Fruit fly (Drosophila melanogaster) whole organism, embryonic: ENCODE measurements around the gene MtnE.
A peak's percentile ranks its signal among the peaks of the same experiment; 100 is the strongest.

Experiments used
- Asciz ChIP-seq: fragments of 200-800 bp; sonication (Bioruptor generic); optimal IDR thresholded peaks from 2 replicates; lab custom pipeline; 2017; ENCODE audit warnings: missing biosample characterization, mild to moderate bottlenecking, missing genetic modification characterization, missing genetic modification reagents
- Atf3 ChIP-seq: fragments of 200-800 bp; sonication (Bioruptor generic); optimal IDR thresholded peaks from 3 replicates; lab custom pipeline; 2016; ENCODE audit warnings: missing biosample characterization, missing genetic modification characterization
- CG10543 ChIP-seq: fragments of 200-800 bp; sonication (Bioruptor generic); optimal IDR thresholded peaks from 3 replicates; lab custom pipeline; 2017; ENCODE audit warnings: missing biosample characterization, mild to moderate bottlenecking, missing genetic modification characterization, moderate library complexity
- CG12071 ChIP-seq: fragments of 200-800 bp; sonication (Bioruptor generic); optimal IDR thresholded peaks from 3 replicates; lab custom pipeline; 2018; ENCODE audit warnings: missing biosample characterization, mild to moderate bottlenecking, missing genetic modification characterization
- CG12391 ChIP-seq: fragments of 200-800 bp; sonication (Bioruptor generic); optimal IDR thresholded peaks from 3 replicates; lab custom pipeline; 2018; ENCODE audit warnings: missing biosample characterization, mild to moderate bottlenecking, missing genetic modification characterization, moderate library complexity
- CG13123 ChIP-seq: fragments of 200-800 bp; sonication (Bioruptor generic); optimal IDR thresholded peaks from 2 replicates; lab custom pipeline; 2016; ENCODE audit warnings: missing biosample characterization, missing genetic modification characterization
- CG16813 ChIP-seq: fragments of 200-800 bp; sonication (Bioruptor generic); IDR thresholded peaks from 3 replicates; pipeline ENCODE4 v1.3.6; 2022; ENCODE audit warnings: missing biosample characterization, missing genetic modification characterization; ENCODE audit not compliant: partially characterized antibody
- CG17385 ChIP-seq: fragments of 200-800 bp; sonication (Bioruptor generic); optimal IDR thresholded peaks from 3 replicates; lab custom pipeline; 2018; ENCODE audit warnings: missing biosample characterization, mild to moderate bottlenecking, missing genetic modification characterization
- CG17568 ChIP-seq: fragments of 200-800 bp; sonication (Bioruptor generic); optimal IDR thresholded peaks from 2 replicates; lab custom pipeline; 2018; ENCODE audit warnings: missing biosample characterization, mild to moderate bottlenecking, missing genetic modification characterization, moderate library complexity
- CG18764 ChIP-seq: fragments of 200-800 bp; sonication (Bioruptor generic); optimal IDR thresholded peaks from 3 replicates; lab custom pipeline; 2016; ENCODE audit warnings: missing biosample characterization, missing genetic modification characterization
- CG2116 ChIP-seq: fragments of 200-800 bp; sonication (Bioruptor generic); optimal IDR thresholded peaks from 3 replicates; lab custom pipeline; 2018; ENCODE audit warnings: missing biosample characterization, mild to moderate bottlenecking, missing genetic modification characterization
- CG2199 ChIP-seq: fragments of 200-800 bp; sonication (Bioruptor generic); IDR thresholded peaks from 3 replicates; pipeline ENCODE4 v1.3.6; 2022; ENCODE audit warnings: missing biosample characterization, missing genetic modification characterization
- CG2889 ChIP-seq: fragments of 200-800 bp; sonication (Bioruptor generic); IDR thresholded peaks from 3 replicates; pipeline ENCODE4 v1.3.6; 2022; ENCODE audit warnings: missing biosample characterization, missing genetic modification characterization
- CG33213 ChIP-seq: fragments of 200-800 bp; sonication (Bioruptor generic); optimal IDR thresholded peaks from 3 replicates; lab custom pipeline; 2016; ENCODE audit warnings: missing biosample characterization, missing genetic modification characterization
- CG33557 ChIP-seq: fragments of 200-800 bp; sonication (Bioruptor generic); optimal IDR thresholded peaks from 2 replicates; lab custom pipeline; 2019; ENCODE audit warnings: missing biosample characterization, mild to moderate bottlenecking, missing genetic modification characterization, moderate library complexity
- CG3726 ChIP-seq: fragments of 200-800 bp; sonication (Bioruptor generic); IDR thresholded peaks from 3 replicates; pipeline ENCODE4, ENCODE4 v1.3.6; 2022; ENCODE audit warnings: missing biosample characterization, missing genetic modification characterization
- CG3847 ChIP-seq: fragments of 200-800 bp; sonication (Bioruptor generic); IDR thresholded peaks from 2 replicates; pipeline ENCODE4 v1.3.6; 2022; ENCODE audit warnings: missing biosample characterization, missing genetic modification characterization
- CG43689 ChIP-seq: fragments of 200-800 bp; sonication (Bioruptor generic); IDR thresholded peaks from 2 replicates; pipeline ENCODE4 v1.3.6; 2022; ENCODE audit warnings: missing biosample characterization, missing genetic modification characterization
- CG9876 ChIP-seq: fragments of 200-800 bp; sonication (Bioruptor generic); optimal IDR thresholded peaks from 2 replicates; lab custom pipeline; 2016; ENCODE audit warnings: missing biosample characterization, missing genetic modification characterization
- D ChIP-seq, 2 experiments: fragments of 200-800 bp in 1 of 2; fragments of >200 bp in 1 of 2; sonication (Bioruptor generic) in 1 of 2; optimal IDR thresholded peaks; 2 replicates in 1 of 2; 3 replicates in 1 of 2; lab custom pipeline; 2017; ENCODE audit warnings: mild to moderate bottlenecking in 1 of 2, missing biosample characterization in 1 of 2, missing genetic modification characterization in 1 of 2, missing genetic modification reagents in 1 of 2
- Dref ChIP-seq: fragments of 200-800 bp; sonication (Bioruptor generic); IDR thresholded peaks from 2 replicates; pipeline ENCODE4 v1.3.6; 2022; ENCODE audit warnings: missing biosample characterization, missing genetic modification characterization
- GATAe ChIP-seq: fragments of 200-800 bp; sonication (Bioruptor generic); conservative IDR thresholded peaks from 2 replicates; pipeline ENCODE4 v1.3.6; 2022; ENCODE audit warnings: missing biosample characterization, missing genetic modification characterization
- HLH4C ChIP-seq: fragments of 200-800 bp; sonication (Bioruptor generic); IDR thresholded peaks from 3 replicates; pipeline ENCODE4 v1.3.6; 2022; ENCODE audit warnings: missing biosample characterization, missing genetic modification characterization; ENCODE audit not compliant: partially characterized antibody
- MESR4 ChIP-seq: fragments of 200-800 bp; sonication (Bioruptor generic); optimal IDR thresholded peaks from 2 replicates; lab custom pipeline; 2018; ENCODE audit warnings: missing biosample characterization, mild to moderate bottlenecking, missing genetic modification characterization, moderate library complexity
- Nf-YB ChIP-seq: fragments of 200-800 bp; sonication (Bioruptor generic); optimal IDR thresholded peaks from 3 replicates; lab custom pipeline; 2019; ENCODE audit warnings: missing biosample characterization, mild to moderate bottlenecking, missing genetic modification characterization, moderate library complexity
- Sry-δ ChIP-seq: fragments of 200-800 bp; sonication (Bioruptor generic); optimal IDR thresholded peaks from 2 replicates; lab custom pipeline; 2016; ENCODE audit warnings: missing biosample characterization, missing genetic modification characterization
- Stat92E ChIP-seq, 3 experiments: fragments of >200 bp in 2 of 3; fragments of 200-800 bp in 1 of 3; sonication (Bioruptor generic) in 1 of 3; optimal IDR thresholded peaks; 2 replicates each; lab custom pipeline; 2017 to 2019; ENCODE audit warnings: missing biosample characterization in 3 of 3, missing genetic modification characterization in 3 of 3, mild to moderate bottlenecking in 1 of 3, moderate library complexity in 1 of 3
- Xbp1 ChIP-seq: fragments of 200-800 bp; sonication (Bioruptor generic); optimal IDR thresholded peaks from 3 replicates; lab custom pipeline; 2016; ENCODE audit warnings: missing biosample characterization, mild to moderate bottlenecking, missing genetic modification characterization
- ash1 ChIP-seq: fragments of 200-800 bp; sonication (Bioruptor generic); optimal IDR thresholded peaks from 2 replicates; lab custom pipeline; 2018; ENCODE audit warnings: missing biosample characterization, mild to moderate bottlenecking, missing genetic modification characterization
- cad ChIP-seq: fragments of >200 bp; optimal IDR thresholded peaks from 2 replicates; lab custom pipeline; 2017; ENCODE audit warnings: missing biosample characterization, missing genetic modification characterization
- cas ChIP-seq: fragments of 200-800 bp; sonication (Bioruptor generic); IDR thresholded peaks from 2 replicates; pipeline ENCODE4 v1.3.6; 2022; ENCODE audit warnings: missing biosample characterization, missing genetic modification characterization
- danr ChIP-seq: fragments of 200-800 bp; sonication (Bioruptor generic); IDR thresholded peaks from 2 replicates; pipeline ENCODE4 v1.3.6; 2022; ENCODE audit warnings: missing biosample characterization, missing genetic modification characterization
- emc ChIP-seq: fragments of 200-800 bp; sonication (Bioruptor generic); optimal IDR thresholded peaks from 2 replicates; lab custom pipeline; 2016; ENCODE audit warnings: missing biosample characterization, missing genetic modification characterization
- eve ChIP-seq, 2 experiments: fragments of >200 bp; optimal IDR thresholded peaks; 2 replicates each; lab custom pipeline; 2017; ENCODE audit warnings: missing biosample characterization in 2 of 2, missing genetic modification characterization in 2 of 2
- fru ChIP-seq: fragments of >200 bp; optimal IDR thresholded peaks from 2 replicates; lab custom pipeline; 2017
- ftz-f1 ChIP-seq: fragments of 200-800 bp; sonication (Bioruptor generic); optimal IDR thresholded peaks from 2 replicates; lab custom pipeline; 2016; ENCODE audit warnings: missing biosample characterization, missing genetic modification characterization
- kni ChIP-seq: fragments of 200-800 bp; sonication (Bioruptor generic); optimal IDR thresholded peaks from 3 replicates; lab custom pipeline; 2017; ENCODE audit warnings: mild to moderate bottlenecking, missing biosample characterization, missing genetic modification reagents, missing genetic modification characterization
- lola ChIP-seq, 3 experiments: fragments of >200 bp in 2 of 3; fragments of 200-800 bp in 1 of 3; sonication (Bioruptor generic) in 1 of 3; optimal IDR thresholded peaks; 2 replicates each; lab custom pipeline; 2017 to 2019; ENCODE audit warnings: missing biosample characterization in 3 of 3, missing genetic modification characterization in 3 of 3, mild to moderate bottlenecking in 1 of 3, moderate library complexity in 1 of 3
- pros ChIP-seq: fragments of 200-800 bp; sonication (Bioruptor generic); optimal IDR thresholded peaks from 3 replicates; lab custom pipeline; 2019; ENCODE audit warnings: missing biosample characterization, mild to moderate bottlenecking, missing genetic modification characterization, moderate library complexity
- salm ChIP-seq: fragments of 200-800 bp; sonication (Bioruptor generic); optimal IDR thresholded peaks from 2 replicates; lab custom pipeline; 2018; ENCODE audit warnings: missing biosample characterization, mild to moderate bottlenecking, missing genetic modification characterization
- schlank ChIP-seq: fragments of 200-800 bp; sonication (Bioruptor generic); optimal IDR thresholded peaks from 2 replicates; lab custom pipeline; 2018; ENCODE audit warnings: missing biosample characterization, mild to moderate bottlenecking, missing genetic modification characterization
- sens ChIP-seq: fragments of 200-800 bp; sonication (Bioruptor generic); peaks from one replicate; lab custom pipeline; 2016; ENCODE audit warnings: missing biosample characterization, missing genetic modification characterization
- sim ChIP-seq: fragments of 200-800 bp; sonication (Bioruptor generic); IDR thresholded peaks from 2 replicates; pipeline ENCODE4 v1.3.6; 2022; ENCODE audit warnings: missing biosample characterization, missing genetic modification characterization
- sr ChIP-seq: fragments of 200-800 bp; sonication (Bioruptor generic); IDR thresholded peaks from 3 replicates; pipeline ENCODE4 v1.3.6; 2022; ENCODE audit warnings: missing biosample characterization, missing genetic modification characterization
- tll ChIP-seq, 2 experiments: fragments of 200-800 bp in 1 of 2; fragments of >200 bp in 1 of 2; sonication (Bioruptor generic) in 1 of 2; optimal IDR thresholded peaks; 2 replicates each; lab custom pipeline; 2017 to 2019; ENCODE audit warnings: missing biosample characterization in 2 of 2, missing genetic modification characterization in 2 of 2, mild to moderate bottlenecking in 1 of 2, moderate library complexity in 1 of 2
- trem ChIP-seq: fragments of 200-800 bp; optimal IDR thresholded peaks from 3 replicates; lab custom pipeline; 2019; ENCODE audit warnings: missing biosample characterization, mild to moderate bottlenecking, missing genetic modification characterization, moderate library complexity
- trh ChIP-seq: fragments of 200-800 bp; sonication (Bioruptor generic); optimal IDR thresholded peaks from 2 replicates; lab custom pipeline; 2016; ENCODE audit warnings: missing biosample characterization, missing genetic modification characterization
- twi ChIP-seq: fragments of 200-800 bp; optimal IDR thresholded peaks from 2 replicates; lab custom pipeline; 2019; ENCODE audit warnings: missing biosample characterization, mild to moderate bottlenecking, missing genetic modification characterization, moderate library complexity
- unc-4 ChIP-seq: fragments of 200-800 bp; sonication (Bioruptor generic); IDR thresholded peaks from 2 replicates; pipeline ENCODE4 v1.3.6; 2022; ENCODE audit warnings: missing biosample characterization, missing genetic modification characterization; ENCODE audit not compliant: partially characterized antibody
- usp ChIP-seq: fragments of >200 bp; optimal IDR thresholded peaks from 2 replicates; lab custom pipeline; 2017; ENCODE audit warnings: missing biosample characterization, missing genetic modification characterization
- wor ChIP-seq: fragments of 200-800 bp; sonication (Bioruptor generic); IDR thresholded peaks from 2 replicates; pipeline ENCODE4 v1.3.6; 2022; ENCODE audit warnings: missing biosample characterization, missing genetic modification characterization

The MtnE gene

dm6 chr3R:20576789-20577188, 42.3 kb upstream of the MtnE start, which contains the start of the genes TFAM and CG5412 (continued):
- TF ChIP-seq Sry-δ (GFP tag; lab: Kevin White, UChicago) (peak; percentile 83), trem (peak; percentile 55), schlank (tag; lab: Kevin White, UChicago) (no peak), CG33557 (no peak), tll (GFP tag; optimal IDR thresholded peaks at IDR 0.05; lab: Kevin White, UChicago) (no peak), CG12071 (GFP tag; lab: Kevin White, UChicago) (no peak), ash1 (GFP tag; lab: Kevin White, UChicago) (no peak), sim (no peak), CG33213 (no peak), CG2199 (GFP tag; lab: Robert Waterston, UW) (no peak), Asciz (no peak), lola (GFP tag; optimal IDR thresholded peaks at IDR 0.05; lab: Kevin White, UChicago) (no peak), pros (GFP tag; lab: Kevin White, UChicago) (no peak), fru (lab: Kevin White, UChicago) (no peak), wor (GFP tag; lab: Robert Waterston, UW) (no peak), kni (GFP tag; lab: Kevin White, UChicago) (no peak), cas (no peak), ftz-f1 (peak; percentile 71), unc-4 (GFP tag; lab: Robert Waterston, UW) (peak; percentile 33; the same call in 1 of the 2 replicates), eve (GFP tag; optimal IDR thresholded peaks at IDR 0.05; lab: Kevin White, UChicago) (no peak), Nf-YB (GFP tag; lab: Kevin White, UChicago) (no peak), CG13123 (no peak), emc (GFP tag; lab: Kevin White, UChicago) (no peak), Xbp1 (no peak), CG17568 (GFP tag; lab: Kevin White, UChicago) (no peak), Stat92E (GFP tag; optimal IDR thresholded peaks at IDR 0.05; lab: Kevin White, UChicago) (peak in 1 of 3 experiments; percentile 49), HLH4C (GFP tag; lab: Robert Waterston, UW) (no peak), CG16813 (GFP tag; lab: Robert Waterston, UW) (peak; percentile 55; the same call in 2 of the 3 replicates), Dref (GFP tag; lab: Robert Waterston, UW) (peak; percentile 75), trh (GFP tag; lab: Kevin White, UChicago) (no peak), CG2116 (no peak), sens (peak; percentile 83), sr (GFP tag; lab: Robert Waterston, UW) (no peak), CG18764 (GFP tag; lab: Kevin White, UChicago) (no peak), CG17385 (GFP tag; lab: Kevin White, UChicago) (no peak), CG9876 (no peak), MESR4 (GFP tag; lab: Kevin White, UChicago) (peak; percentile 83), cad (no peak), twi (tag; lab: Kevin White, UChicago) (no peak), CG43689 (no peak), CG3847 (GFP tag; lab: Robert Waterston, UW) (peak; percentile 37; the same call in 1 of the 2 replicates), usp (no peak), danr (GFP tag; lab: Robert Waterston, UW) (no peak), Atf3 (no peak), salm (tag; lab: Kevin White, UChicago) (no peak), CG12391 (tag; lab: Kevin White, UChicago) (no peak), CG3726 (GFP tag; lab: Robert Waterston, UW) (no peak), D (optimal IDR thresholded peaks at IDR 0.05; lab: Kevin White, UChicago) (no peak), D (GFP tag; optimal IDR thresholded peaks at IDR 0.05; lab: Kevin White, UChicago) (no peak), CG10543 (GFP tag; lab: Kevin White, UChicago) (no peak), GATAe (GFP tag; lab: Robert Waterston, UW) (no peak), CG2889 (GFP tag; lab: Robert Waterston, UW) (no peak)
